Worm (Caenorhabditis elegans) whole organism, L1 larva: ENCODE results near the gene ocr-1.
A peak's percentile ranks its signal among the peaks of the same experiment; 100 is the strongest.

Experiments used
- alr-1 ChIP-seq: fragments of 200-800 bp; sonication (Bioruptor generic); optimal IDR thresholded peaks from 2 replicates; lab custom pipeline; 2018; ENCODE audit warnings: borderline replicate concordance, mild to moderate bottlenecking, missing genetic modification characterization, missing compliant biosample characterization
- ama-1 ChIP-seq: fragments of 150-350 bp; optimal IDR thresholded peaks from 2 replicates; lab custom pipeline; 2014
- blmp-1 ChIP-seq: fragments of 150-350 bp; optimal IDR thresholded peaks from 2 replicates; lab custom pipeline; 2014; ENCODE audit warnings: missing biosample characterization, missing genetic modification characterization
- dpl-1 ChIP-seq, 3 experiments: fragments of 150-350 bp in 2 of 3; sonication (generic microtip) in 1 of 3; optimal IDR thresholded peaks; 2 replicates each; lab custom pipeline; 2014 to 2017; ENCODE audit warnings: missing biosample characterization in 3 of 3, missing genetic modification characterization in 3 of 3, missing genetic modification reagents in 3 of 3
- hpl-2 ChIP-seq: fragments of 150-350 bp; optimal IDR thresholded peaks from 2 replicates; lab custom pipeline; 2014; ENCODE audit warnings: missing biosample characterization, missing genetic modification reagents, missing genetic modification characterization
- mdl-1 ChIP-seq, 2 experiments: fragments of 150-350 bp; optimal IDR thresholded peaks; 2 replicates each; lab custom pipeline; 2014 to 2017; ENCODE audit warnings: missing biosample characterization in 2 of 2, missing genetic modification characterization in 2 of 2, inconsistent platforms in 1 of 2
- nhr-28 ChIP-seq: fragments of 150-350 bp; optimal IDR thresholded peaks from 2 replicates; lab custom pipeline; 2014; ENCODE audit warnings: missing biosample characterization, missing genetic modification characterization
- nhr-77 ChIP-seq: fragments of 150-350 bp; optimal IDR thresholded peaks from 2 replicates; lab custom pipeline; 2014; ENCODE audit warnings: missing biosample characterization, missing genetic modification characterization
- nhr-85 ChIP-seq: sonication (generic microtip); peaks from one replicate; lab custom pipeline; 2016; ENCODE audit warnings: missing genetic modification characterization, inconsistent platforms, missing compliant biosample characterization
- snpc-4 ChIP-seq: fragments of 150-350 bp; optimal IDR thresholded peaks from 2 replicates; lab custom pipeline; 2014; ENCODE audit warnings: missing biosample characterization, missing genetic modification characterization
- unc-98 ChIP-seq: fragments of 200-800 bp; sonication (Bioruptor generic); IDR thresholded peaks from 2 replicates; pipeline ENCODE4 v1.3.6; 2022; ENCODE audit warnings: missing genetic modification characterization, missing compliant biosample characterization
- zag-1 ChIP-seq: fragments of 150-350 bp; optimal IDR thresholded peaks from 2 replicates; lab custom pipeline; 2014; ENCODE audit warnings: missing biosample characterization, missing genetic modification characterization
- ztf-4 ChIP-seq: fragments of 150-350 bp; optimal IDR thresholded peaks from 2 replicates; lab custom pipeline; 2014; ENCODE audit warnings: missing biosample characterization, missing genetic modification characterization

DNA sequence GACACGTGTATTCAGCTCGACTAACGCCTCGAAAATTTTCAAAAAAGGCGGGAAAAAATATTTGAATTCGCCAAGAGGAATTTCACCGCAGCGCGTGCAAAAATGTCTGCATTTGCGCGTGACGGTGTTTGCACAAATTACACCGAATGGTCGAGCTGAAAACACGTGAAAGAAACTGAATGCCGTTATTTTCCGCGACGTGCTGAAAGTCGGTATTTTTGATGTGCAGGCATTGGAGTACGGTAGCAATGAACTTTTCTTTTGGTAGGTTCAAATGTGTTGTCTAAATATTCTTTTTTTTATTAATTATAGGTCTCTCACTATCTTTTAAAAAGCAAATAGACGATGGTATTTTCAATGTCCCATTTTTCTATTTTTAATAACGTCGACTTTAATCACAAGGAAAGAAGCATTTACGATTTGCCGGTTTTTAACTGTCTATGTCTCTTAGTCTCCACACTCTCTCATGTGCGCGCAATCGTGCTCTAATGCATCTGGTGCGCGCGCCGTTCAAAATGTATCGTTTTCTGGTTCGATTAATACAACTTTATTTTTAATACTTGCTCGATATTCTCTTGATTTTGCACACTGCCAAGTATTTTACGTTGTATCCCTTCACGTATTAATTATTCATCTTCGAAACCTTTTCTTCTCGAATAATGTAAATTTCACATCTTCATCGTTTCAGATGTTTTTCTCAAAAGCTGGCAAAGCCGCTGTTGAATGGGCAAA, 49.4 kb downstream of the ocr-1 start, which contains the start of the genes C29A12.1 and lig-1:
- no peak for TF ChIP-seq zag-1
- peak in 1 of 2 experiments; percentile 46 for TF ChIP-seq mdl-1 (tag; optimal IDR thresholded peaks at IDR 0.05; lab: Kevin White, UChicago)
- TF ChIP-seq unc-98: no peak
- TF ChIP-seq hpl-2 (GFP tag; lab: Kevin White, UChicago): no peak
- peak; percentile 57 for TF ChIP-seq blmp-1
- no peak for TF ChIP-seq snpc-4
- TF ChIP-seq nhr-28 (tag; lab: Kevin White, UChicago): no peak
- TF ChIP-seq ztf-4 (tag; lab: Kevin White, UChicago): no peak
- no peak for TF ChIP-seq ama-1 (lab: Kevin White, UChicago)
- peak; percentile 56 to 78 (median 73) for TF ChIP-seq dpl-1 (GFP tag; optimal IDR thresholded peaks at IDR 0.05; lab: Kevin White, UChicago)
- no peak for TF ChIP-seq alr-1
- no peak for TF ChIP-seq nhr-85 (tag; lab: Kevin White, UChicago)
- no peak for TF ChIP-seq nhr-77 (tag; lab: Kevin White, UChicago)
